Worm (Caenorhabditis elegans) whole organism, L2 larva: Measurements from ENCODE around the gene frpr-21.

ENCODE experiments used
- C34F6.9 ChIP-seq: fragments of 150-350 bp; optimal IDR thresholded peaks from 2 replicates; lab custom pipeline; 2014; ENCODE audit warnings: missing biosample characterization, missing genetic modification characterization
- F13H6.1 ChIP-seq: sonication (generic microtip); optimal IDR thresholded peaks from 2 replicates; lab custom pipeline; 2016; ENCODE audit warnings: missing genetic modification characterization, missing compliant biosample characterization
- R02D3.7 ChIP-seq: fragments of 150-350 bp; optimal IDR thresholded peaks from 2 replicates; lab custom pipeline; 2014; ENCODE audit warnings: missing biosample characterization, missing genetic modification characterization
- Y55F3AM.14 ChIP-seq: fragments of 200-800 bp; sonication (Bioruptor generic); optimal IDR thresholded peaks from 2 replicates; lab custom pipeline; 2018; ENCODE audit warnings: mild to moderate bottlenecking, missing genetic modification characterization, missing compliant biosample characterization
- ZK546.5 ChIP-seq: sonication (generic microtip); optimal IDR thresholded peaks from 2 replicates; lab custom pipeline; 2017; ENCODE audit warnings: missing biosample characterization, missing genetic modification characterization
- alr-1 ChIP-seq: fragments of 150-350 bp; optimal IDR thresholded peaks from 2 replicates; lab custom pipeline; 2014; ENCODE audit warnings: missing biosample characterization, missing genetic modification characterization
- aly-2 ChIP-seq: fragments of 150-350 bp; optimal IDR thresholded peaks from 2 replicates; lab custom pipeline; 2014; ENCODE audit warnings: missing biosample characterization, missing genetic modification characterization
- ama-1 ChIP-seq: fragments of 150-350 bp; optimal IDR thresholded peaks from 2 replicates; lab custom pipeline; 2018; ENCODE audit warnings: inconsistent platforms
- blmp-1 ChIP-seq: sonication (generic microtip); optimal IDR thresholded peaks from 2 replicates; lab custom pipeline; 2017; ENCODE audit warnings: missing genetic modification characterization, mild to moderate bottlenecking, missing compliant biosample characterization, antibody characterized with exemption, moderate library complexity; ENCODE audit not compliant: insufficient read depth
- ceh-16 ChIP-seq: fragments of 150-350 bp; optimal IDR thresholded peaks from 2 replicates; lab custom pipeline; 2014; ENCODE audit warnings: missing biosample characterization, missing genetic modification characterization
- ceh-82 ChIP-seq: fragments of 150-350 bp; optimal IDR thresholded peaks from 2 replicates; lab custom pipeline; 2014; ENCODE audit warnings: missing biosample characterization, missing genetic modification characterization
- crh-2 ChIP-seq: sonication (generic microtip); optimal IDR thresholded peaks from 2 replicates; lab custom pipeline; 2017; ENCODE audit warnings: missing biosample characterization, missing genetic modification characterization
- dmd-4 ChIP-seq: sonication (generic microtip); optimal IDR thresholded peaks from 2 replicates; lab custom pipeline; 2017; ENCODE audit warnings: missing biosample characterization, missing genetic modification characterization
- egl-27 ChIP-seq: sonication (generic microtip); optimal IDR thresholded peaks from 3 replicates; lab custom pipeline; 2017; ENCODE audit warnings: missing biosample characterization, missing genetic modification reagents, missing genetic modification characterization
- elt-1 ChIP-seq: fragments of 150-350 bp; optimal IDR thresholded peaks from 2 replicates; lab custom pipeline; 2014; ENCODE audit warnings: missing biosample characterization, missing genetic modification characterization
- elt-3 ChIP-seq: sonication (generic microtip); optimal IDR thresholded peaks from 2 replicates; lab custom pipeline; 2017; ENCODE audit warnings: missing biosample characterization, missing genetic modification characterization
- fos-1 ChIP-seq: fragments of 150-350 bp; optimal IDR thresholded peaks from 2 replicates; lab custom pipeline; 2014; ENCODE audit warnings: missing biosample characterization, missing genetic modification characterization
- gmeb-1 ChIP-seq: fragments of 150-350 bp; optimal IDR thresholded peaks from 2 replicates; lab custom pipeline; 2014; ENCODE audit warnings: missing biosample characterization, missing genetic modification characterization
- lin-11 ChIP-seq: fragments of 150-350 bp; sonication (generic microtip); optimal IDR thresholded peaks from 2 replicates; lab custom pipeline; 2014; ENCODE audit warnings: missing biosample characterization, missing genetic modification characterization, inconsistent platforms, mixed read lengths
- lin-13 ChIP-seq: fragments of 150-350 bp; optimal IDR thresholded peaks from 2 replicates; lab custom pipeline; 2014; ENCODE audit warnings: missing biosample characterization, missing genetic modification reagents, missing genetic modification characterization
- lin-39 ChIP-seq: fragments of 150-350 bp; optimal IDR thresholded peaks from 2 replicates; lab custom pipeline; 2014; ENCODE audit warnings: missing biosample characterization, missing genetic modification reagents, missing genetic modification characterization
- lsy-2 ChIP-seq, 2 experiments: fragments of 150-350 bp in 1 of 2; sonication (generic microtip) in 1 of 2; optimal IDR thresholded peaks; 2 replicates each; lab custom pipeline; 2014 to 2017; ENCODE audit warnings: missing biosample characterization in 2 of 2, missing genetic modification characterization in 2 of 2
- mab-5 ChIP-seq: fragments of 150-350 bp; optimal IDR thresholded peaks from 2 replicates; lab custom pipeline; 2014; ENCODE audit warnings: missing biosample characterization, missing genetic modification characterization
- mbf-1 ChIP-seq: sonication (generic microtip); optimal IDR thresholded peaks from 2 replicates; lab custom pipeline; 2017; ENCODE audit warnings: missing biosample characterization, missing genetic modification characterization
- mdl-1 ChIP-seq, 2 experiments: fragments of 150-350 bp in 1 of 2; sonication (generic microtip) in 1 of 2; optimal IDR thresholded peaks; 2 replicates each; lab custom pipeline; 2017; ENCODE audit warnings: missing biosample characterization in 2 of 2, missing genetic modification characterization in 2 of 2
- nhr-10 ChIP-seq: sonication (generic microtip); optimal IDR thresholded peaks from 2 replicates; lab custom pipeline; 2017; ENCODE audit warnings: missing biosample characterization, missing genetic modification characterization
- nhr-11 ChIP-seq: fragments of 150-350 bp; optimal IDR thresholded peaks from 2 replicates; lab custom pipeline; 2014; ENCODE audit warnings: missing biosample characterization, missing genetic modification characterization
- nhr-12 ChIP-seq: fragments of 150-350 bp; optimal IDR thresholded peaks from 2 replicates; lab custom pipeline; 2014; ENCODE audit warnings: missing biosample characterization, missing genetic modification characterization
- nhr-129 ChIP-seq: fragments of 150-350 bp; optimal IDR thresholded peaks from 2 replicates; lab custom pipeline; 2014; ENCODE audit warnings: missing biosample characterization, missing genetic modification characterization
- nhr-21 ChIP-seq: fragments of 150-350 bp; optimal IDR thresholded peaks from 2 replicates; lab custom pipeline; 2014; ENCODE audit warnings: missing biosample characterization, missing genetic modification characterization
- nhr-23 ChIP-seq: fragments of 150-350 bp; optimal IDR thresholded peaks from 2 replicates; lab custom pipeline; 2014; ENCODE audit warnings: missing biosample characterization, missing genetic modification reagents, missing genetic modification characterization
- nhr-237 ChIP-seq: fragments of 150-350 bp; optimal IDR thresholded peaks from 2 replicates; lab custom pipeline; 2014; ENCODE audit warnings: missing biosample characterization, missing genetic modification characterization
- nhr-25 ChIP-seq: fragments of 150-350 bp; sonication (generic microtip); optimal IDR thresholded peaks from 3 replicates; lab custom pipeline; 2014; ENCODE audit warnings: missing biosample characterization, missing genetic modification characterization
- nhr-6 ChIP-seq: fragments of 150-350 bp; optimal IDR thresholded peaks from 2 replicates; lab custom pipeline; 2014; ENCODE audit warnings: missing biosample characterization, missing genetic modification characterization
- nhr-77 ChIP-seq: fragments of 150-350 bp; optimal IDR thresholded peaks from 2 replicates; lab custom pipeline; 2014; ENCODE audit warnings: missing biosample characterization, missing genetic modification characterization
- peb-1 ChIP-seq: fragments of 150-350 bp; optimal IDR thresholded peaks from 2 replicates; lab custom pipeline; 2014; ENCODE audit warnings: missing biosample characterization, missing genetic modification characterization
- sem-4 ChIP-seq: fragments of 150-350 bp; optimal IDR thresholded peaks from 2 replicates; lab custom pipeline; 2014; ENCODE audit warnings: missing biosample characterization, missing genetic modification reagents, missing genetic modification characterization
- skn-1 ChIP-seq: sonication (generic microtip); optimal IDR thresholded peaks from 2 replicates; lab custom pipeline; 2017; ENCODE audit warnings: missing biosample characterization, missing genetic modification characterization
- sma-3 ChIP-seq: sonication (generic microtip); optimal IDR thresholded peaks from 2 replicates; lab custom pipeline; 2016; ENCODE audit warnings: missing genetic modification reagents, missing genetic modification characterization, missing compliant biosample characterization
- sma-9 ChIP-seq, 2 experiments: fragments of 150-350 bp in 1 of 2; sonication (generic microtip) in 1 of 2; optimal IDR thresholded peaks; 2 replicates each; lab custom pipeline; 2014 to 2016; ENCODE audit warnings: missing genetic modification characterization in 2 of 2, mild to moderate bottlenecking in 1 of 2, missing biosample characterization in 1 of 2, missing compliant biosample characterization in 1 of 2, missing genetic modification reagents in 1 of 2, moderate library complexity in 1 of 2
- snpc-4 ChIP-seq: fragments of 150-350 bp; optimal IDR thresholded peaks from 2 replicates; lab custom pipeline; 2014; ENCODE audit warnings: missing biosample characterization, missing genetic modification characterization
- unc-39 ChIP-seq: fragments of 150-350 bp; optimal IDR thresholded peaks from 2 replicates; lab custom pipeline; 2014; ENCODE audit warnings: missing biosample characterization, missing genetic modification characterization
- unc-55 ChIP-seq: fragments of 150-350 bp; sonication (generic microtip); optimal IDR thresholded peaks from 3 replicates; lab custom pipeline; 2014; ENCODE audit warnings: missing biosample characterization, missing genetic modification reagents, missing genetic modification characterization
- unc-62 ChIP-seq: fragments of 150-350 bp; optimal IDR thresholded peaks from 2 replicates; lab custom pipeline; 2014; ENCODE audit warnings: missing biosample characterization, missing genetic modification reagents, missing genetic modification characterization
- zag-1 ChIP-seq: fragments of 150-350 bp; optimal IDR thresholded peaks from 2 replicates; lab custom pipeline; 2014; ENCODE audit warnings: missing biosample characterization, missing genetic modification characterization
- ztf-1 ChIP-seq: fragments of 200-800 bp; sonication (Bioruptor generic); conservative IDR thresholded peaks from 2 replicates; pipeline ENCODE4 v1.3.6; 2022; ENCODE audit warnings: missing genetic modification characterization, missing compliant biosample characterization
- ztf-11 ChIP-seq: sonication (generic microtip); optimal IDR thresholded peaks from 2 replicates; lab custom pipeline; 2017; ENCODE audit warnings: missing biosample characterization, missing genetic modification characterization
- ztf-4 ChIP-seq: fragments of 150-350 bp; optimal IDR thresholded peaks from 2 replicates; lab custom pipeline; 2014; ENCODE audit warnings: missing biosample characterization, missing genetic modification characterization

Gene frpr-21

DNA sequence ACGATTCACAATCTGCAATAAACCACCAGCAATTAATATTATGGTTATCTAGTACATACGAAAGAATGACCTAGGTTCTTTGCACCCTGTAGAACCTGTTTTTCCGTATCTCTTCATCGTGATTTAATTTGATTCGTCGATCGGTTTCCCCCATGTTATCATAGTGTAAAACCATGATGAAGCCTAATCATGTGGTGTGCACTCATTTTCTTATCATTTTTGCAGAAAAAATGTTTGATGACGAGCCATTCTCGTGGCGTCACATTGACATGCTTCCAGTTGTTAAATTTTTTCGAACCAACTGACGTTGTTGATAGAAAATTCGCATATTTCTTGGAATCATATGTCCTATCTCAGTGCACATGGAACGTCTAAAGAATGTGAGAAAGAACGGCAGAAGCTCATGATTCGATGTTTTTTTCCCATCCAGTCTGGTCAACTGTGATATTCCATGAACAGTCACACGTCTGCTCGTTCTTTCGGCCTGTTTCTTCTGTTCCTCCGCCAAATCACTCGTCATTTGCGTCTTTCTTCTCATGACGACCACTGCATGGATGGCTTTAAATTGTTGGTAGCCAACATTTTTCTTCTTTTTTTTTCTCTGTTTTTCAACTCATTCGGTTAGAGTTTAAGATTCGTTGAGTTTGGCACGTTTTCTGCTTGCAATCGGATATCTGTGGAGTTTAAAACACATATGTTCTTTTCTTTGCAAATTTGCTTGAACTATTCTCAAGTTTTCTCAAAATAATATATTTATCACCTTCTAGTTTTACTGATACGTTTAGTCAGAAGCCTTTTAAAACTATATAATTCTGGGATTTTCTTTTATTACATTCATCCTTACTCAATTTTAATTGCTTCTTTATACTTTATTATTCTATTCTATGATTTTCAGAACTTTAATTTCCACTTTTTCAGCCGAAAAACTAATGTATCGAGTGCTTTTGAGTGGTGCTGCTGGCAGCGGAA is 25.8 kb upstream of the frpr-21 start, which contains the start of gene ZK673.2:
TSS of gene ZK673.2 (plus strand) at position 919 of the 969 bp plus-strand sequence.
- TF ChIP-seq nhr-12 (tag; lab: Kevin White, UChicago) (no peak), unc-39 (tag; lab: Kevin White, UChicago) (no peak), nhr-77 (tag; lab: Kevin White, UChicago) (no peak), blmp-1 (tag; lab: Kevin White, UChicago) (peak; percentile 45), nhr-129 (tag; lab: Kevin White, UChicago) (peak; percentile 56), dmd-4 (no peak), nhr-25 (tag; lab: Kevin White, UChicago) (peak; percentile 88), snpc-4 (no peak), nhr-21 (tag; lab: Kevin White, UChicago) (peak; percentile 83), ceh-16 (tag; lab: Kevin White, UChicago) (no peak), sem-4 (tag; lab: Kevin White, UChicago) (no peak), mdl-1 (tag; optimal IDR thresholded peaks at IDR 0.05; lab: Kevin White, UChicago) (peak in 1 of 2 experiments; percentile 68), Y55F3AM.14 (GFP tag; lab: Kevin White, UChicago) (peak; percentile 55), skn-1 (tag; lab: Kevin White, UChicago) (no peak), egl-27 (tag; lab: Kevin White, UChicago) (no peak), elt-3 (tag; lab: Kevin White, UChicago) (no peak), ama-1 (lab: Kevin White, UChicago) (peak; percentile 6), C34F6.9 (tag; lab: Kevin White, UChicago) (peak; percentile 32), peb-1 (tag; lab: Kevin White, UChicago) (no peak), ztf-4 (no peak), gmeb-1 (tag; lab: Kevin White, UChicago) (peak; percentile 71), alr-1 (no peak), F13H6.1 (tag; lab: Kevin White, UChicago) (peak; percentile 12), aly-2 (tag; lab: Kevin White, UChicago) (no peak), R02D3.7 (tag; lab: Kevin White, UChicago) (no peak), nhr-6 (tag; lab: Kevin White, UChicago) (no peak), ceh-82 (tag; lab: Kevin White, UChicago) (no peak), crh-2 (tag; lab: Kevin White, UChicago) (peak; percentile 60), mab-5 (tag; lab: Kevin White, UChicago) (no peak), ztf-11 (no peak), lin-39 (tag; lab: Kevin White, UChicago) (no peak), sma-9 (GFP tag; optimal IDR thresholded peaks at IDR 0.05; lab: Kevin White, UChicago) (peak; percentile 79), sma-9 (tag; optimal IDR thresholded peaks at IDR 0.05; lab: Kevin White, UChicago) (no peak), lin-13 (no peak), fos-1 (tag; lab: Kevin White, UChicago) (peak; percentile 85), sma-3 (GFP tag; lab: Kevin White, UChicago) (peak; percentile 62), unc-55 (GFP tag; lab: Kevin White, UChicago) (no peak), nhr-11 (no peak), nhr-237 (tag; lab: Kevin White, UChicago) (no peak), ztf-1 (GFP tag; lab: Robert Waterston, UW) (no peak), zag-1 (no peak), lsy-2 (tag; optimal IDR thresholded peaks at IDR 0.05; lab: Kevin White, UChicago) (peak in 1 of 2 experiments; percentile 32), ZK546.5 (no peak), elt-1 (no peak), nhr-23 (tag; lab: Kevin White, UChicago) (no peak), unc-62 (GFP tag; lab: Kevin White, UChicago) (no peak), lin-11 (tag; lab: Kevin White, UChicago) (no peak), mbf-1 (tag; lab: Kevin White, UChicago) (no peak), nhr-10 (no peak)
